Worm (Caenorhabditis elegans) whole organism, L4/young adult: ENCODE data around the gene Y51B9A.14.

Source experiments
- W03F9.2 ChIP-seq: fragments of 150-350 bp; optimal IDR thresholded peaks from 2 replicates; lab custom pipeline; 2014; ENCODE audit warnings: missing biosample characterization, missing genetic modification characterization
- him-1 ChIP-seq: sonication (generic microtip); optimal IDR thresholded peaks from 2 replicates; lab custom pipeline; 2016; ENCODE audit warnings: missing genotype, missing genetic modification reagents, missing genetic modification characterization, missing compliant biosample characterization

DNA sequence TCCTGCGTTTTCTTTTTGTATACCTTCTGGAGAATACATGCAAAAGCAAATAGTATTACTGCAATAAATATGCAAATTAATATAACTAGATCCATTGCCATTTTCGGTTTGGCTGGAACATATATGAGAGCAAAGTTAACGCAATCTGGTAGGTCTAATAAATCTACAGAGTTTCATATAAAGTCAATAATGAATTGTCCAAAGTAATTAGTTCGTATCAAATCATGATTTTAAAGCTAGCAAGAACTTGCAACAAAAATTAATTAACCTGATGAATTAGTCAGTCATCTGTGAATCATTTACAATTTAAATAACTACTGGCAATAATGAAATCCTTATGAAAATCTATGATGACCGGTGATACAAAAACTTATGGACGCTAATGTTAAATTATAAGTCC is 47.1 kb upstream of the Y51B9A.14 start, which contains the start of gene R09D1.13:
- TF ChIP-seq W03F9.2 (tag; lab: Kevin White, UChicago) (no peak), him-1 (no peak)
